Worm (Caenorhabditis elegans) whole organism, late embryonic: ENCODE data around the gene mcm-5.

Experiments
- F13H6.1 ChIP-seq: sonication (generic microtip); optimal IDR thresholded peaks from 2 replicates; lab custom pipeline; 2016; ENCODE audit warnings: missing genetic modification characterization, missing compliant biosample characterization
- K02D7.2 ChIP-seq: sonication (generic microtip); optimal IDR thresholded peaks from 2 replicates; lab custom pipeline; 2017; ENCODE audit warnings: mild to moderate bottlenecking, missing genetic modification characterization, missing compliant biosample characterization
- K09A11.1 ChIP-seq: sonication (generic microtip); optimal IDR thresholded peaks from 2 replicates; lab custom pipeline; 2017; ENCODE audit warnings: antibody characterized with exemption, mild to moderate bottlenecking, missing genetic modification characterization, missing compliant biosample characterization; ENCODE audit not compliant: insufficient read depth
- ama-1 ChIP-seq: fragments of 150-350 bp; optimal IDR thresholded peaks from 2 replicates; lab custom pipeline; 2014
- ceh-19 ChIP-seq: fragments of 200-800 bp; sonication (Bioruptor generic); optimal IDR thresholded peaks from 2 replicates; lab custom pipeline; 2018; ENCODE audit warnings: mild to moderate bottlenecking, missing genetic modification characterization, missing compliant biosample characterization
- hlh-30 ChIP-seq: sonication (generic microtip); optimal IDR thresholded peaks from 2 replicates; lab custom pipeline; 2017; ENCODE audit warnings: antibody characterized with exemption, missing genetic modification characterization, missing compliant biosample characterization; ENCODE audit not compliant: insufficient read depth
- pha-4 ChIP-seq: fragments of 150-350 bp; optimal IDR thresholded peaks from 2 replicates; lab custom pipeline; 2018; ENCODE audit warnings: missing biosample characterization, missing genetic modification reagents, missing genetic modification characterization
- pqm-1 ChIP-seq: sonication (generic microtip); optimal IDR thresholded peaks from 2 replicates; lab custom pipeline; 2016; ENCODE audit warnings: missing genetic modification characterization, missing compliant biosample characterization
- ref-2 ChIP-seq: sonication (generic microtip); optimal IDR thresholded peaks from 2 replicates; lab custom pipeline; 2016; ENCODE audit warnings: missing genetic modification characterization, missing compliant biosample characterization
- unc-86 ChIP-seq: sonication (generic microtip); optimal IDR thresholded peaks from 2 replicates; lab custom pipeline; 2016; ENCODE audit warnings: missing genetic modification characterization, missing compliant biosample characterization

DNA sequence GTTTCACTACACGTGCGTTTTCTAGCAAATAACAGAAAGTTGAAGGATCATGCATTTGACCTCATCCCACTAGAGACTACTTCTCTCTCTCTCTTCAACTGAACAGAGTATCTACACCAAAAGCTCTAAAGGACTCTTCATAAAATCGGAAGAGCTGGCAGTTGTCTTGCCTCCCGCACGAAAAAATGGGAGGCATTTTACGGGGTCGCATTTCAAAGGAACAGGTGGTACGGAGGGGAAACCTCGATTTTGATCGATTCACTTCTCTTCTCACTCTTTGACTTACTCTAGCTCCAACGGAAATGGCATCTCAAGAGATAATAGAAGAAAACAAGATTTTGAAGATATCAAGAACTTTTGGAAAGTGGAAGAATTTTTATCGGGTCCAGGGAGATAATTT lies 7.9 kb downstream of the mcm-5 start:
- TF ChIP-seq unc-86 (no peak), ama-1 (no peak), pqm-1 (tag; lab: Kevin White, UChicago) (no peak), K09A11.1 (tag; lab: Kevin White, UChicago) (no peak), pha-4 (no peak), ceh-19 (GFP tag; lab: Kevin White, UChicago) (no peak), ref-2 (tag; lab: Kevin White, UChicago) (no peak), K02D7.2 (tag; lab: Kevin White, UChicago) (no peak), F13H6.1 (tag; lab: Kevin White, UChicago) (no peak), hlh-30 (tag; lab: Kevin White, UChicago) (no peak)
